Fruit fly (Drosophila melanogaster) whole organism, prepupa: ENCODE data around the gene CG42375.

Experiments
- Blimp-1 ChIP-seq: fragments of 200-800 bp; sonication (Bioruptor generic); optimal IDR thresholded peaks from 3 replicates; lab custom pipeline; 2017; ENCODE audit warnings: missing biosample characterization, missing genetic modification characterization, mild to moderate bottlenecking, moderate library complexity, missing genetic modification reagents
- CG10631 ChIP-seq: fragments of 200-800 bp; sonication (Bioruptor generic); optimal IDR thresholded peaks from 2 replicates; lab custom pipeline; 2016; ENCODE audit warnings: missing biosample characterization, missing genetic modification characterization
- CG10669 ChIP-seq: fragments of 200-800 bp; sonication (Bioruptor generic); optimal IDR thresholded peaks from 3 replicates; lab custom pipeline; 2018; ENCODE audit warnings: missing biosample characterization, mild to moderate bottlenecking, missing genetic modification characterization, moderate library complexity
- CG11294 ChIP-seq: fragments of 200-800 bp; sonication (Bioruptor generic); IDR thresholded peaks from 2 replicates; pipeline ENCODE4 v1.3.6; 2022; ENCODE audit warnings: missing biosample characterization, missing genetic modification characterization
- CG11762 ChIP-seq: fragments of 200-800 bp; sonication (Bioruptor generic); optimal IDR thresholded peaks from 3 replicates; lab custom pipeline; 2016; ENCODE audit warnings: missing biosample characterization, missing genetic modification characterization; ENCODE audit not compliant: insufficient read depth
- CG11902 ChIP-seq: fragments of 200-800 bp; sonication (Bioruptor generic); optimal IDR thresholded peaks from 3 replicates; lab custom pipeline; 2016; ENCODE audit warnings: missing biosample characterization, missing genetic modification characterization
- CG1621 ChIP-seq: fragments of 200-800 bp; sonication (Bioruptor generic); optimal IDR thresholded peaks from 3 replicates; lab custom pipeline; 2018; ENCODE audit warnings: missing biosample characterization, mild to moderate bottlenecking, missing genetic modification characterization
- CG3032 ChIP-seq: fragments of 200-800 bp; optimal IDR thresholded peaks from 2 replicates; lab custom pipeline; 2019; ENCODE audit warnings: missing biosample characterization, mild to moderate bottlenecking, missing genetic modification characterization, moderate library complexity
- CG31627 ChIP-seq: fragments of 200-800 bp; sonication (Bioruptor generic); optimal IDR thresholded peaks from 3 replicates; lab custom pipeline; 2016; ENCODE audit warnings: missing biosample characterization, missing genetic modification characterization
- CG32006 ChIP-seq: fragments of 200-800 bp; sonication (Bioruptor generic); optimal IDR thresholded peaks from 3 replicates; lab custom pipeline; 2017; ENCODE audit warnings: missing biosample characterization, mild to moderate bottlenecking, missing genetic modification characterization
- CG34406 ChIP-seq: fragments of 200-800 bp; sonication (Bioruptor generic); optimal IDR thresholded peaks from 3 replicates; lab custom pipeline; 2016; ENCODE audit warnings: missing biosample characterization, missing genetic modification characterization
- CG4318 ChIP-seq: fragments of 200-800 bp; sonication (Bioruptor generic); optimal IDR thresholded peaks from 3 replicates; lab custom pipeline; 2017; ENCODE audit warnings: missing biosample characterization, mild to moderate bottlenecking, missing genetic modification characterization
- CG6163 ChIP-seq: fragments of 200-800 bp; sonication (Bioruptor generic); IDR thresholded peaks from 3 replicates; pipeline ENCODE4 v1.3.6; 2022; ENCODE audit warnings: missing biosample characterization, missing genetic modification characterization
- CG6276 ChIP-seq: fragments of 200-800 bp; sonication (Bioruptor generic); optimal IDR thresholded peaks from 2 replicates; lab custom pipeline; 2017; ENCODE audit warnings: missing biosample characterization, mild to moderate bottlenecking, missing genetic modification characterization
- CG6792 ChIP-seq: fragments of 200-800 bp; sonication (Bioruptor generic); optimal IDR thresholded peaks from 3 replicates; lab custom pipeline; 2016; ENCODE audit warnings: missing biosample characterization, missing genetic modification characterization
- CG6808 ChIP-seq: fragments of 200-800 bp; sonication (Bioruptor generic); optimal IDR thresholded peaks from 3 replicates; lab custom pipeline; 2017; ENCODE audit warnings: missing biosample characterization, missing genetic modification characterization, mild to moderate bottlenecking, moderate library complexity, missing genetic modification reagents
- CG6854 ChIP-seq: fragments of 200-800 bp; sonication (Bioruptor generic); optimal IDR thresholded peaks from 2 replicates; lab custom pipeline; 2017; ENCODE audit warnings: missing biosample characterization, mild to moderate bottlenecking, missing genetic modification characterization
- CG7368 ChIP-seq: fragments of 200-800 bp; sonication (Bioruptor generic); optimal IDR thresholded peaks from 3 replicates; lab custom pipeline; 2016; ENCODE audit warnings: missing biosample characterization, missing genetic modification characterization
- CG8119 ChIP-seq: fragments of 200-800 bp; sonication (Bioruptor generic); IDR thresholded peaks from 3 replicates; pipeline ENCODE4 v1.3.6; 2022; ENCODE audit warnings: missing biosample characterization, missing genetic modification characterization
- CG8319 ChIP-seq: fragments of 200-800 bp; sonication (Bioruptor generic); optimal IDR thresholded peaks from 3 replicates; lab custom pipeline; 2016; ENCODE audit warnings: missing biosample characterization, missing genetic modification characterization
- CG8632 ChIP-seq: fragments of 200-800 bp; sonication (Bioruptor generic); optimal IDR thresholded peaks from 3 replicates; lab custom pipeline; 2016; ENCODE audit warnings: missing biosample characterization, missing genetic modification characterization
- CG9139 ChIP-seq: fragments of 200-800 bp; sonication (Bioruptor generic); optimal IDR thresholded peaks from 3 replicates; lab custom pipeline; 2017; ENCODE audit warnings: missing biosample characterization, mild to moderate bottlenecking, missing genetic modification characterization
- Eip75B ChIP-seq: fragments of 200-800 bp; sonication (Bioruptor generic); optimal IDR thresholded peaks from 3 replicates; lab custom pipeline; 2016; ENCODE audit warnings: missing biosample characterization, missing genetic modification characterization
- Eip78C ChIP-seq: fragments of 200-800 bp; sonication (Bioruptor generic); peaks from one replicate; lab custom pipeline; 2016; ENCODE audit warnings: missing biosample characterization, missing genetic modification characterization
- Eip93F ChIP-seq: fragments of 200-800 bp; sonication (Bioruptor generic); optimal IDR thresholded peaks from 2 replicates; lab custom pipeline; 2016; ENCODE audit warnings: missing biosample characterization, mild to moderate bottlenecking, missing genetic modification characterization
- Ets96B ChIP-seq: fragments of 200-800 bp; optimal IDR thresholded peaks from 2 replicates; lab custom pipeline; 2019; ENCODE audit warnings: missing biosample characterization, mild to moderate bottlenecking, missing genetic modification characterization, moderate library complexity
- Gug ChIP-seq: fragments of 200-800 bp; sonication (Bioruptor generic); IDR thresholded peaks from 2 replicates; pipeline ENCODE4 v1.3.6; 2022; ENCODE audit warnings: missing biosample characterization, missing genetic modification characterization
- Hr38 ChIP-seq: sonication (Bioruptor generic); optimal IDR thresholded peaks from 2 replicates; lab custom pipeline; 2016; ENCODE audit warnings: missing biosample characterization, missing genetic modification characterization
- Hr39 ChIP-seq: fragments of 200-800 bp; sonication (Bioruptor generic); optimal IDR thresholded peaks from 2 replicates; lab custom pipeline; 2016; ENCODE audit warnings: missing biosample characterization, missing genetic modification characterization
- Hr4 ChIP-seq: fragments of 200-800 bp; sonication (Bioruptor generic); optimal IDR thresholded peaks from 3 replicates; lab custom pipeline; 2016; ENCODE audit warnings: missing biosample characterization, missing genetic modification characterization
- Met ChIP-seq: fragments of 200-800 bp; sonication (Bioruptor generic); optimal IDR thresholded peaks from 3 replicates; lab custom pipeline; 2016; ENCODE audit warnings: missing biosample characterization, missing genetic modification characterization
- OdsH ChIP-seq: fragments of 200-800 bp; sonication (Bioruptor generic); optimal IDR thresholded peaks from 3 replicates; lab custom pipeline; 2016; ENCODE audit warnings: missing biosample characterization, missing genetic modification characterization
- Sox102F ChIP-seq: fragments of 200-800 bp; sonication (Bioruptor generic); optimal IDR thresholded peaks from 2 replicates; lab custom pipeline; 2016; ENCODE audit warnings: missing biosample characterization, mild to moderate bottlenecking, missing genetic modification characterization
- Sox15 ChIP-seq: fragments of 200-800 bp; sonication (Bioruptor generic); optimal IDR thresholded peaks from 3 replicates; lab custom pipeline; 2016; ENCODE audit warnings: missing biosample characterization, missing genetic modification characterization
- achi ChIP-seq: fragments of 200-800 bp; sonication (Bioruptor generic); optimal IDR thresholded peaks from 3 replicates; lab custom pipeline; 2016; ENCODE audit warnings: missing biosample characterization, missing genetic modification characterization
- acj6 ChIP-seq: fragments of 200-800 bp; sonication (Bioruptor generic); optimal IDR thresholded peaks from 3 replicates; lab custom pipeline; 2016; ENCODE audit warnings: missing biosample characterization, missing genetic modification characterization
- cyc ChIP-seq: fragments of 200-800 bp; sonication (Bioruptor generic); optimal IDR thresholded peaks from 3 replicates; lab custom pipeline; 2016; ENCODE audit warnings: missing biosample characterization, missing genetic modification characterization
- dac ChIP-seq: fragments of 200-800 bp; sonication (Bioruptor generic); optimal IDR thresholded peaks from 2 replicates; lab custom pipeline; 2017; ENCODE audit warnings: missing biosample characterization, mild to moderate bottlenecking, missing genetic modification characterization
- dsx ChIP-seq: fragments of 200-800 bp; optimal IDR thresholded peaks from 3 replicates; lab custom pipeline; 2019; ENCODE audit warnings: missing biosample characterization, mild to moderate bottlenecking, missing genetic modification characterization, moderate library complexity; ENCODE audit not compliant: poor library complexity, severe bottlenecking
- eg ChIP-seq: fragments of 200-800 bp; sonication (Bioruptor generic); IDR thresholded peaks from 3 replicates; pipeline ENCODE4 v1.3.6; 2022; ENCODE audit warnings: missing biosample characterization, missing genetic modification characterization
- esn ChIP-seq: fragments of 200-800 bp; sonication (Bioruptor generic); optimal IDR thresholded peaks from 2 replicates; lab custom pipeline; 2016; ENCODE audit warnings: missing biosample characterization, mild to moderate bottlenecking, missing genetic modification characterization, moderate library complexity
- fd59A ChIP-seq: fragments of 200-800 bp; sonication (Bioruptor generic); optimal IDR thresholded peaks from 2 replicates; lab custom pipeline; 2017; ENCODE audit warnings: missing biosample characterization, mild to moderate bottlenecking, missing genetic modification characterization, missing genetic modification reagents
- fd85E ChIP-seq: fragments of 200-800 bp; sonication (Bioruptor generic); optimal IDR thresholded peaks from 3 replicates; lab custom pipeline; 2016; ENCODE audit warnings: missing biosample characterization, missing genetic modification characterization
- fkh ChIP-seq: fragments of 200-800 bp; sonication (Bioruptor generic); optimal IDR thresholded peaks from 3 replicates; lab custom pipeline; 2017; ENCODE audit warnings: missing biosample characterization, mild to moderate bottlenecking, missing genetic modification characterization, moderate library complexity
- lz ChIP-seq: fragments of 200-800 bp; sonication (Bioruptor generic); optimal IDR thresholded peaks from 3 replicates; lab custom pipeline; 2016; ENCODE audit warnings: missing biosample characterization, missing genetic modification characterization
- net ChIP-seq: fragments of 200-800 bp; sonication (Bioruptor generic); optimal IDR thresholded peaks from 3 replicates; lab custom pipeline; 2016; ENCODE audit warnings: missing biosample characterization, missing genetic modification characterization
- pdm3 ChIP-seq: fragments of 200-800 bp; sonication (Bioruptor generic); optimal IDR thresholded peaks from 3 replicates; lab custom pipeline; 2016; ENCODE audit warnings: missing biosample characterization, missing genetic modification characterization
- salr ChIP-seq, 2 experiments: fragments of 200-800 bp; sonication (Bioruptor generic); optimal IDR thresholded peaks; 3 replicates each; lab custom pipeline; 2016 to 2018; ENCODE audit warnings: missing biosample characterization in 2 of 2, missing genetic modification characterization in 2 of 2, mild to moderate bottlenecking in 1 of 2
- spab ChIP-seq: fragments of 200-800 bp; sonication (Bioruptor generic); optimal IDR thresholded peaks from 2 replicates; lab custom pipeline; 2017; ENCODE audit warnings: missing biosample characterization, mild to moderate bottlenecking, missing genetic modification characterization, missing genetic modification reagents
- ss ChIP-seq, 2 experiments: fragments of 200-800 bp; sonication (Bioruptor generic); optimal IDR thresholded peaks; 2 replicates in 1 of 2; 3 replicates in 1 of 2; lab custom pipeline; 2017 to 2018; ENCODE audit warnings: mild to moderate bottlenecking in 2 of 2, missing biosample characterization in 2 of 2, missing genetic modification characterization in 2 of 2, moderate library complexity in 1 of 2
- svp ChIP-seq: fragments of 200-800 bp; sonication (Bioruptor generic); peaks from one replicate; lab custom pipeline; 2016; ENCODE audit warnings: missing biosample characterization, missing genetic modification characterization
- vri ChIP-seq: fragments of 200-800 bp; sonication (Bioruptor generic); optimal IDR thresholded peaks from 3 replicates; lab custom pipeline; 2016; ENCODE audit warnings: missing biosample characterization, mild to moderate bottlenecking, missing genetic modification characterization

CG42375 gene

DNA sequence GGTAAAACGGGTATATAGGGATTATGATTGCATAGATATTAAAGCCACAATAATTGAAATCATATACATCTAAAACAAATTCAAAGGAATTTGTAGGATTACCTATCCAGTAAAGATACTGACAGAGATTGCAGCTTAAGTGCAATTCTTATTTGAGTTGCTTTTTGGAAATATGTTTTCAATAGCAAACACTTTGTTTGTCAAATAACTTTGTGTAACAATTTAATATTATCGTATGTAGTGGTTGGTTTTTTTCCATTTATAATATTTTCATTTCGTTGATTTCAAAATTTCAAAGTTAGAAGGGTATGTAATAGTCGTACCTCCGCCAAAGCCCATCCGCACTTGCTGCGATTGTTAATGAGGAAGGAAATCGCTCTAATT lies 27.3 kb downstream of the CG42375 start:
- peak; percentile 2 for TF ChIP-seq CG7368
- no peak for TF ChIP-seq Sox15 (GFP tag; lab: Kevin White, UChicago)
- TF ChIP-seq svp (GFP tag; lab: Kevin White, UChicago) = peak; percentile 73
- TF ChIP-seq achi = peak; percentile 68
- peak; percentile 56 for TF ChIP-seq lz (GFP tag; lab: Kevin White, UChicago)
- peak; percentile 28 for TF ChIP-seq CG3032 (tag; lab: Kevin White, UChicago)
- peak; percentile 32 for TF ChIP-seq spab (GFP tag; lab: Kevin White, UChicago)
- peak; percentile 59 for TF ChIP-seq dac (GFP tag; lab: Kevin White, UChicago)
- peak in 1 of 2 experiments; percentile 25 for TF ChIP-seq ss (GFP tag; optimal IDR thresholded peaks at IDR 0.05; lab: Kevin White, UChicago)
- peak; percentile 5 for TF ChIP-seq CG6808 (GFP tag; lab: Kevin White, UChicago)
- TF ChIP-seq OdsH (GFP tag; lab: Kevin White, UChicago) = peak; percentile 71
- TF ChIP-seq fd85E = no peak
- TF ChIP-seq Hr39 (GFP tag; lab: Kevin White, UChicago) = peak; percentile 49
- peak; percentile 70 for TF ChIP-seq Eip75B (GFP tag; lab: Kevin White, UChicago)
- no peak for TF ChIP-seq Gug (GFP tag; lab: Robert Waterston, UW)
- TF ChIP-seq Hr4 (GFP tag; lab: Kevin White, UChicago) = peak; percentile 87
- TF ChIP-seq CG31627 = peak; percentile 20
- TF ChIP-seq CG9139 (GFP tag; lab: Kevin White, UChicago) = no peak
- TF ChIP-seq CG34406 (GFP tag; lab: Kevin White, UChicago) = peak; percentile 46
- peak; percentile 84 for TF ChIP-seq CG4318
- peak; percentile 37 for TF ChIP-seq CG11902
- TF ChIP-seq Ets96B (tag; lab: Kevin White, UChicago) = peak; percentile 22
- TF ChIP-seq CG6792 (GFP tag; lab: Kevin White, UChicago) = peak; percentile 45
- TF ChIP-seq CG11762 (GFP tag; lab: Kevin White, UChicago) = peak; percentile 46
- peak in 1 of 2 experiments; percentile 86 for TF ChIP-seq salr (GFP tag; optimal IDR thresholded peaks at IDR 0.05; lab: Kevin White, UChicago)
- peak; percentile 75 for TF ChIP-seq CG8119 (GFP tag; lab: Robert Waterston, UW)
- peak; percentile 23 for TF ChIP-seq CG10669 (GFP tag; lab: Kevin White, UChicago)
- TF ChIP-seq acj6 = peak; percentile 61
- TF ChIP-seq CG6163 (GFP tag; lab: Robert Waterston, UW) = peak; percentile 39; the same call in 1 of the 3 replicates
- TF ChIP-seq fkh = no peak
- peak; percentile 25 for TF ChIP-seq cyc
- TF ChIP-seq vri (GFP tag; lab: Kevin White, UChicago) = no peak
- peak; percentile 55 for TF ChIP-seq Met (GFP tag; lab: Kevin White, UChicago)
- TF ChIP-seq eg = peak; percentile 59
- peak; percentile 75 for TF ChIP-seq pdm3
- peak; percentile 68 for TF ChIP-seq esn (GFP tag; lab: Kevin White, UChicago)
- peak; percentile 44 for TF ChIP-seq Sox102F (GFP tag; lab: Kevin White, UChicago)
- TF ChIP-seq CG6276 (GFP tag; lab: Kevin White, UChicago) = peak; percentile 74
- TF ChIP-seq Hr38 = no peak
- no peak for TF ChIP-seq Eip93F (GFP tag; lab: Kevin White, UChicago)
- peak; percentile 16 for TF ChIP-seq CG8632
- TF ChIP-seq dsx (GFP tag; lab: Kevin White, UChicago) = no peak
- peak; percentile 94 for TF ChIP-seq Eip78C (GFP tag; lab: Kevin White, UChicago)
- no peak for TF ChIP-seq CG8319 (GFP tag; lab: Kevin White, UChicago)
- TF ChIP-seq CG10631 (GFP tag; lab: Kevin White, UChicago) = peak; percentile 55
- TF ChIP-seq fd59A (GFP tag; lab: Kevin White, UChicago) = peak; percentile 33
- no peak for TF ChIP-seq CG1621
- peak; percentile 91 for TF ChIP-seq CG32006 (GFP tag; lab: Kevin White, UChicago)
- TF ChIP-seq CG11294 (GFP tag; lab: Robert Waterston, UW) = peak; percentile 25; the same call in 1 of the 2 replicates
- TF ChIP-seq CG6854 (GFP tag; lab: Kevin White, UChicago) = no peak
- peak; percentile 67 for TF ChIP-seq net
- TF ChIP-seq Blimp-1 (GFP tag; lab: Kevin White, UChicago) = no peak
